Worm (Caenorhabditis elegans) whole organism, L4/young adult: ENCODE measurements around the gene vps-24.

Experiments used
- W03F9.2 ChIP-seq: fragments of 150-350 bp; optimal IDR thresholded peaks from 2 replicates; lab custom pipeline; 2014; ENCODE audit warnings: missing biosample characterization, missing genetic modification characterization
- him-1 ChIP-seq: sonication (generic microtip); optimal IDR thresholded peaks from 2 replicates; lab custom pipeline; 2016; ENCODE audit warnings: missing genotype, missing genetic modification reagents, missing genetic modification characterization, missing compliant biosample characterization

ce11 chrII:4998657-4999056 lies 4.9 kb downstream of the vps-24 start, which contains the start of gene F59A6.11:
- TF ChIP-seq him-1 (tag; lab: Kevin White, UChicago): no peak
- TF ChIP-seq W03F9.2 (tag; lab: Kevin White, UChicago): no peak
